Worm (Caenorhabditis elegans) whole organism, midembryonic: ENCODE results near the gene C50D2.1.

Experiments used
- T22C8.4 ChIP-seq: fragments of 200-800 bp; sonication (Bioruptor generic); IDR thresholded peaks from 2 replicates; pipeline ENCODE4 v1.3.6; 2022; ENCODE audit warnings: missing genetic modification characterization, missing compliant biosample characterization
- flt-1 ChIP-seq: fragments of 200-800 bp; sonication (Bioruptor generic); IDR thresholded peaks from 2 replicates; pipeline ENCODE4 v1.3.6; 2022; ENCODE audit warnings: missing genetic modification characterization, missing compliant biosample characterization
- klf-2 ChIP-seq: fragments of 200-800 bp; sonication (Bioruptor generic); conservative IDR thresholded peaks from 2 replicates; pipeline ENCODE4 v1.3.6; 2022; ENCODE audit warnings: missing genetic modification reagents, missing genetic modification characterization, missing compliant biosample characterization
- med-1 ChIP-seq: sonication (generic microtip); optimal IDR thresholded peaks from 2 replicates; lab custom pipeline; 2017; ENCODE audit warnings: missing genetic modification characterization, mild to moderate bottlenecking, missing compliant biosample characterization, antibody characterized with exemption, missing genetic modification reagents; ENCODE audit not compliant: insufficient read depth
- ref-1 ChIP-seq: fragments of 200-800 bp; sonication (Bioruptor generic); conservative IDR thresholded peaks from 2 replicates; pipeline ENCODE4 v1.3.6; 2022; ENCODE audit warnings: missing genetic modification reagents, missing genetic modification characterization, missing compliant biosample characterization
- ztf-23 ChIP-seq: fragments of 200-800 bp; sonication (Bioruptor generic); IDR thresholded peaks from 2 replicates; pipeline ENCODE4 v1.3.6; 2022; ENCODE audit warnings: missing genetic modification reagents, missing genetic modification characterization, missing compliant biosample characterization
- ztf-29 ChIP-seq: fragments of 200-800 bp; sonication (Bioruptor generic); IDR thresholded peaks from 2 replicates; pipeline ENCODE4 v1.3.6; 2022; ENCODE audit warnings: missing genetic modification reagents, missing genetic modification characterization, missing compliant biosample characterization

DNA sequence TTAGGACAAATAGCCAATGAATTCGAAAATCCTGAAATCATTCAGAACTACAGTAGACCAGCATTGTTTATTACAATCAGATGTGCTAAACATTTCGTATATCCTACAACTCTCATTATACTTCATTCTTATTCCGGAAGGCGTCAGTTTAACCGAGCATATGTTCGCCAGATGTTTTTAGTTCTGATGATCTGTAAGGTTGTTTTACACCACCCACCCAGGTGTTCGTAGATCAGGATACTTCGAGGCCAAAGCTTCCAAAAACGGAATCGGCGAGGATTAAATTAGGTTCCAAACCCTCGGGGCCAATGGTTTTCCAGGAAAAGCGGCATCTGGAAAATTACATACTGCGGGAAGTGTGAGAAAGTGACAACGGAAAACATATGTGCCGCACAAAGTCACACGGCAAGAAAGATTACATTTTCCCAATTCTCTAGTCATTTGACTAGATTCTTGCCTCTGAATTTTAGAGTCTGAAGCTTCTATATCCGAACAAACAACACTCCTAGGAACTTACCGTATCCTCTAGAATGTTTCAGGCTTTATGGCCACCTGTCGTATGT is 49.3 kb downstream of the C50D2.1 start:
- no peak for TF ChIP-seq ztf-29
- no peak for TF ChIP-seq ref-1 (GFP tag; lab: Robert Waterston, UW)
- no peak for TF ChIP-seq flt-1 (GFP tag; lab: Robert Waterston, UW)
- TF ChIP-seq klf-2 (GFP tag; lab: Robert Waterston, UW) = no peak
- TF ChIP-seq ztf-23 (GFP tag; lab: Robert Waterston, UW) = no peak
- TF ChIP-seq T22C8.4 = no peak
- no peak for TF ChIP-seq med-1
